Fruit fly (Drosophila melanogaster): ENCODE results near the gene bmm.

Gene bmm

DNA sequence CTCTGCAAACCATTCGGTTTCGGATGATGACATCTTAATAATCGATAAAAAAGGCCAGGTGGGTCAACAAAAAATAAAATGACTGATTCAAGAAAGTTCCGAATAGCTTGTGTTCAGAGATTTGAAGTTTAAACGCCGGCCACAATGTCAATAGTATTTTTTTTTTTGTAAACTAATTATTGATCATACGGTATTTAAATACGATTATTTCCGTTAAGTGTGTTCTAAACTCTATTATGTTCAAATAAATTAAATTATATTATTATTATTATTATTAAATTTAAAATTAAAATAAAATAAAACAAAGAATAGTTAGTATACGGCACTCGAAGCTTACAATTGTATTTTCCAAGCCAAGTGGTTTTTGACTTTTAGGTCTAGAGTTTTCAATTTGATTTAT lies 52.8 kb downstream of the bmm start, which contains the start of gene CG13471:
Gene CG13471, minus strand, starts transcription at position 101 of the 400 bp plus-strand sequence.
- TF ChIP-seq insv (optimal IDR thresholded peaks at IDR 0.05), result no peak

DNA sequence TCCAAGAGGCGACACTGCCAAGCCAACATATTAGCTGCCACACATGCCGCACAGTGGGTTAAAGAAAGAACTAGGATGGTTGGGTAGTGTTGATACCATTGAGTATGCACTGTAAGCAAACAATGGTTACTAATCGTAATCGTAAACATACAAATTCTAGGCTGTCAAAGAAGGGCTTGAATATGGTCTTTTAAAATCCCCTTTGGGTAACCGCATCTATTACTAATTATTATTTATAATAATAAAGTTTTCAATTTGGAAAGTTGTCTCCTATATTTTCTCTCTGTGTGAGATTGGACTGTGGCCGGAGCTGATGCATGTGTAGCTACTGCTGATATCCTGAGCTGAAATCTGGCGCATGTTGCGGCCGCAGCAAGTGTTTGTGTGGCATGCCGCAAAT lies 54.4 kb downstream of the bmm start:
- TF ChIP-seq insv (optimal IDR thresholded peaks at IDR 0.05) (no peak), ttk (optimal IDR thresholded peaks at IDR 0.05) (no peak), h (optimal IDR thresholded peaks at IDR 0.05) (no peak), psq (optimal IDR thresholded peaks at IDR 0.05) (no peak), Myc (optimal IDR thresholded peaks at IDR 0.05) (no peak), Sin3A (optimal IDR thresholded peaks at IDR 0.05) (no peak)

DNA sequence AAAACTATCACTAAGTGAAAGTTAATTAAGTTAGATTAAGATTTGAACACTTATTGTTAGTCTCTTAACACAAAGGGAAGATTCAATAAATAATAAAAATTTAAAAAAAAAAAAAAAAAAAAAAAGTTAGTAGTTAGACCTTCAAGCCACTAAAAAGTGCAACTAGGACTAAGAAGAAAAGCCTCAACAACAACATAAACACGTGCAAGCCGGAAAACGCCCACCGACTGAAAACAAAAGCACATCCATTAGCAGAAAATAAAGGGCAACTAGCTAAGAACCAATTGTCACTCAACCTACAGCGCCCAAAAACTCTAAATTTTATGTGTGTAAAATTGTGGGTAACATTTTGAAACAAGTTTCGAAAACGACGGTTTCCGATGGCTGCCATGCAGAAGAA lies 57.8 kb downstream of the bmm start, which contains the start of gene CG13473:
Gene CG13473, plus strand, starts transcription at position 301 of the 400 bp plus-strand sequence.
- TF ChIP-seq Myc (optimal IDR thresholded peaks at IDR 0.05) (no peak), insv (optimal IDR thresholded peaks at IDR 0.05) (no peak)
